Worm (Caenorhabditis elegans): ENCODE measurements around the gene aat-1.

- TF ChIP-seq tbx-37 (GFP tag; conservative IDR thresholded peaks at IDR 0.05) (no peak), flt-1 (GFP tag; IDR thresholded peaks at IDR 0.05) (no peak), sea-1 (GFP tag; conservative IDR thresholded peaks at IDR 0.05) (no peak), hnd-1 (tag; optimal IDR thresholded peaks at IDR 0.05) (no peak)
Measured at ce11 chrIV:9648682-9649081, 47.2 kb upstream of the aat-1 start, which contains the start of gene srm-3.

Data from whole organism, early embryonic.